Fruit fly (Drosophila melanogaster) whole organism, prepupa: ENCODE data around the gene CG12278.

Source experiments
- CG15336 ChIP-seq: fragments of 200-800 bp; sonication (Bioruptor generic); IDR thresholded peaks from 2 replicates; pipeline ENCODE4 v1.3.6; 2022; ENCODE audit warnings: missing biosample characterization, missing genetic modification characterization
- CG8319 ChIP-seq: fragments of 200-800 bp; sonication (Bioruptor generic); optimal IDR thresholded peaks from 3 replicates; lab custom pipeline; 2016; ENCODE audit warnings: missing biosample characterization, missing genetic modification characterization
- CG8632 ChIP-seq: fragments of 200-800 bp; sonication (Bioruptor generic); optimal IDR thresholded peaks from 3 replicates; lab custom pipeline; 2016; ENCODE audit warnings: missing biosample characterization, missing genetic modification characterization
- Eip75B ChIP-seq: fragments of 200-800 bp; sonication (Bioruptor generic); optimal IDR thresholded peaks from 3 replicates; lab custom pipeline; 2016; ENCODE audit warnings: missing biosample characterization, missing genetic modification characterization
- Eip93F ChIP-seq: fragments of 200-800 bp; sonication (Bioruptor generic); optimal IDR thresholded peaks from 2 replicates; lab custom pipeline; 2016; ENCODE audit warnings: missing biosample characterization, mild to moderate bottlenecking, missing genetic modification characterization
- OdsH ChIP-seq: fragments of 200-800 bp; sonication (Bioruptor generic); optimal IDR thresholded peaks from 3 replicates; lab custom pipeline; 2016; ENCODE audit warnings: missing biosample characterization, missing genetic modification characterization
- Sox15 ChIP-seq: fragments of 200-800 bp; sonication (Bioruptor generic); optimal IDR thresholded peaks from 3 replicates; lab custom pipeline; 2016; ENCODE audit warnings: missing biosample characterization, missing genetic modification characterization
- svp ChIP-seq: fragments of 200-800 bp; sonication (Bioruptor generic); peaks from one replicate; lab custom pipeline; 2016; ENCODE audit warnings: missing biosample characterization, missing genetic modification characterization

DNA sequence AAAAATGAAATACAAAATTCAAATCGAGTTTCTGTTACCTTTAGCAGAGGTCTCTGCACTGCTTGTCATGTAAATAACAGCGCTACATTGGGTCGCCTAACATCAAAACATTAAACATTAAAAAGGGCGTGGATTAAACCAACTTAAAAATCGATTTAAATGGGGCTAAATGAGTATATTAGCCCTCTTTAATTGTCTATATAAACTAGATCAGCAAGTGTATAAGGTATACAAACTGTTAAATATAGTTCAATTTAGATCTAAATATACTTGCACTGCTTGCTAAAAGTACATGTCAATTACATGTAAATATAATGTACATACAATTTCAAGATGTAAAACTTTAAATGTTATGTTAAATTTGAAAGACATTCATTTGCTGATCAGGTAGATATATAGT, 25.9 kb downstream of the CG12278 start:
- TF ChIP-seq CG15336 (GFP tag; lab: Robert Waterston, UW) = no peak
- TF ChIP-seq svp (GFP tag; lab: Kevin White, UChicago) = no peak
- TF ChIP-seq Eip93F (GFP tag; lab: Kevin White, UChicago) = no peak
- no peak for TF ChIP-seq CG8319 (GFP tag; lab: Kevin White, UChicago)
- TF ChIP-seq Eip75B (GFP tag; lab: Kevin White, UChicago) = no peak
- TF ChIP-seq Sox15 (GFP tag; lab: Kevin White, UChicago) = no peak
- no peak for TF ChIP-seq OdsH (GFP tag; lab: Kevin White, UChicago)
- no peak for TF ChIP-seq CG8632 (GFP tag; lab: Kevin White, UChicago)
